Fruit fly (Drosophila melanogaster) whole organism, embryonic: ENCODE measurements around the gene CG2124.

Experiments
- Antp ChIP-seq: fragments of 200-800 bp; sonication (Bioruptor generic); optimal IDR thresholded peaks from 3 replicates; lab custom pipeline; 2016; ENCODE audit warnings: missing biosample characterization, missing genetic modification characterization
- Bteb2 ChIP-seq: fragments of 200-800 bp; sonication (Bioruptor generic); optimal IDR thresholded peaks from 2 replicates; lab custom pipeline; 2016; ENCODE audit warnings: missing biosample characterization, missing genetic modification characterization
- CG10543 ChIP-seq: fragments of 200-800 bp; sonication (Bioruptor generic); optimal IDR thresholded peaks from 3 replicates; lab custom pipeline; 2017; ENCODE audit warnings: missing biosample characterization, mild to moderate bottlenecking, missing genetic modification characterization, moderate library complexity
- CG10654 ChIP-seq: fragments of 200-800 bp; sonication (Bioruptor generic); optimal IDR thresholded peaks from 2 replicates; lab custom pipeline; 2016; ENCODE audit warnings: missing biosample characterization, missing genetic modification characterization
- CG11456 ChIP-seq: fragments of 200-800 bp; sonication (Bioruptor generic); IDR thresholded peaks from 3 replicates; pipeline ENCODE4 v1.3.6; 2022; ENCODE audit warnings: missing biosample characterization, missing genetic modification characterization
- CG13287 ChIP-seq: fragments of 200-800 bp; sonication (Bioruptor generic); IDR thresholded peaks from 2 replicates; pipeline ENCODE4 v1.3.6; 2022; ENCODE audit warnings: missing biosample characterization, missing genetic modification characterization; ENCODE audit not compliant: partially characterized antibody
- CG15073 ChIP-seq: fragments of 200-800 bp; sonication (Bioruptor generic); optimal IDR thresholded peaks from 2 replicates; lab custom pipeline; 2016; ENCODE audit warnings: missing biosample characterization, missing genetic modification characterization
- CG15269 ChIP-seq: fragments of 200-800 bp; sonication (Bioruptor generic); optimal IDR thresholded peaks from 2 replicates; lab custom pipeline; 2018; ENCODE audit warnings: missing biosample characterization, mild to moderate bottlenecking, missing genetic modification characterization, moderate library complexity
- CG16815 ChIP-seq: fragments of 200-800 bp; sonication (Bioruptor generic); optimal IDR thresholded peaks from 3 replicates; lab custom pipeline; 2017; ENCODE audit warnings: missing biosample characterization, mild to moderate bottlenecking, missing genetic modification characterization
- CG17328 ChIP-seq: fragments of 200-800 bp; sonication (Bioruptor generic); IDR thresholded peaks from 2 replicates; pipeline ENCODE4 v1.3.6; 2022; ENCODE audit warnings: missing biosample characterization, missing genetic modification characterization
- CG17361 ChIP-seq: fragments of 200-800 bp; sonication (Bioruptor generic); IDR thresholded peaks from 3 replicates; pipeline ENCODE4 v1.3.6; 2022; ENCODE audit warnings: missing biosample characterization, missing genetic modification characterization
- CG18262 ChIP-seq: fragments of 200-800 bp; optimal IDR thresholded peaks from 3 replicates; lab custom pipeline; 2019; ENCODE audit warnings: missing biosample characterization, mild to moderate bottlenecking, missing genetic modification characterization, moderate library complexity
- CG18764 ChIP-seq: fragments of 200-800 bp; sonication (Bioruptor generic); optimal IDR thresholded peaks from 3 replicates; lab custom pipeline; 2016; ENCODE audit warnings: missing biosample characterization, missing genetic modification characterization
- CG3281 ChIP-seq: fragments of 200-800 bp; sonication (Bioruptor generic); optimal IDR thresholded peaks from 3 replicates; lab custom pipeline; 2017; ENCODE audit warnings: missing biosample characterization, mild to moderate bottlenecking, missing genetic modification characterization
- CG33213 ChIP-seq: fragments of 200-800 bp; sonication (Bioruptor generic); optimal IDR thresholded peaks from 3 replicates; lab custom pipeline; 2016; ENCODE audit warnings: missing biosample characterization, missing genetic modification characterization
- CG4360 ChIP-seq: fragments of 200-800 bp; sonication (Bioruptor generic); IDR thresholded peaks from 2 replicates; pipeline ENCODE4 v1.3.6; 2022; ENCODE audit warnings: missing biosample characterization, missing genetic modification characterization
- CG6175 ChIP-seq: fragments of 200-800 bp; sonication (Bioruptor generic); IDR thresholded peaks from 3 replicates; pipeline ENCODE4 v1.3.6; 2022; ENCODE audit warnings: missing biosample characterization, missing genetic modification characterization
- CG6791 ChIP-seq: fragments of 200-800 bp; sonication (Bioruptor generic); IDR thresholded peaks from 3 replicates; pipeline ENCODE4 v1.3.6; 2022; ENCODE audit warnings: missing biosample characterization, missing genetic modification characterization; ENCODE audit not compliant: partially characterized antibody
- Dip2 ChIP-seq: fragments of 200-800 bp; sonication (Bioruptor generic); IDR thresholded peaks from 2 replicates; pipeline ENCODE4 v1.3.6; 2022; ENCODE audit warnings: missing biosample characterization, missing genetic modification characterization
- Doc2 ChIP-seq: fragments of 200-800 bp; sonication (Bioruptor generic); IDR thresholded peaks from 2 replicates; pipeline ENCODE4 v1.3.6; 2022; ENCODE audit warnings: missing biosample characterization, missing genetic modification characterization
- Gug ChIP-seq: fragments of 200-800 bp; sonication (Bioruptor generic); IDR thresholded peaks from 4 replicates; pipeline ENCODE4 v1.3.6; 2022; ENCODE audit warnings: missing biosample characterization, missing genetic modification characterization
- Lhr ChIP-seq: fragments of 200-800 bp; sonication (Bioruptor generic); optimal IDR thresholded peaks from 3 replicates; lab custom pipeline; 2017; ENCODE audit warnings: mild to moderate bottlenecking, missing biosample characterization, missing genetic modification reagents, missing genetic modification characterization
- MBD-R2 ChIP-seq: fragments of 200-800 bp; sonication (Bioruptor generic); IDR thresholded peaks from 2 replicates; pipeline ENCODE4 v1.3.6; 2022; ENCODE audit warnings: missing biosample characterization, missing genetic modification characterization
- Mad ChIP-seq: fragments of 200-800 bp; sonication (Bioruptor generic); optimal IDR thresholded peaks from 2 replicates; lab custom pipeline; 2016; ENCODE audit warnings: missing biosample characterization, missing genetic modification characterization
- Myb ChIP-seq: fragments of 200-800 bp; sonication (Bioruptor generic); optimal IDR thresholded peaks from 2 replicates; lab custom pipeline; 2016; ENCODE audit warnings: missing biosample characterization, missing genetic modification characterization
- NC2α ChIP-seq: fragments of 200-800 bp; sonication (Bioruptor generic); optimal IDR thresholded peaks from 2 replicates; lab custom pipeline; 2016; ENCODE audit warnings: missing biosample characterization, missing genetic modification characterization
- Rx ChIP-seq: fragments of 200-800 bp; sonication (Bioruptor generic); IDR thresholded peaks from 2 replicates; pipeline ENCODE4 v1.3.6; 2022; ENCODE audit warnings: missing biosample characterization, missing genetic modification characterization
- Trl ChIP-seq, 3 experiments: fragments of >200 bp in 2 of 3; fragments of 200-800 bp in 1 of 3; sonication (Bioruptor generic) in 1 of 3; optimal IDR thresholded peaks; 2 replicates in 1 of 3; 3 replicates in 2 of 3; lab custom pipeline; 2016 to 2017; ENCODE audit warnings: missing biosample characterization in 1 of 3, missing genetic modification characterization in 1 of 3
- Vsx1 ChIP-seq: fragments of 200-800 bp; sonication (Bioruptor generic); optimal IDR thresholded peaks from 2 replicates; lab custom pipeline; 2017; ENCODE audit warnings: missing biosample characterization, mild to moderate bottlenecking, missing genetic modification characterization, missing genetic modification reagents
- Xrp1 ChIP-seq: fragments of 200-800 bp; sonication (Bioruptor generic); IDR thresholded peaks from 2 replicates; pipeline ENCODE4 v1.3.6; 2022; ENCODE audit warnings: missing biosample characterization, missing genetic modification characterization
- ci ChIP-seq: fragments of 200-800 bp; sonication (Bioruptor generic); IDR thresholded peaks from 3 replicates; pipeline ENCODE4 v1.3.6; 2022; ENCODE audit warnings: missing biosample characterization, missing genetic modification characterization
- crc ChIP-seq: fragments of 200-800 bp; sonication (Bioruptor generic); optimal IDR thresholded peaks from 2 replicates; lab custom pipeline; 2016; ENCODE audit warnings: missing biosample characterization, missing genetic modification characterization
- dati ChIP-seq: fragments of 200-800 bp; sonication (Bioruptor generic); IDR thresholded peaks from 2 replicates; pipeline ENCODE4 v1.3.6; 2022; ENCODE audit warnings: missing biosample characterization, missing genetic modification characterization
- hkb ChIP-seq, 2 experiments: fragments of 200-800 bp in 1 of 2; fragments of >200 bp in 1 of 2; sonication (Bioruptor generic) in 1 of 2; IDR thresholded peaks in 1 of 2; optimal IDR thresholded peaks in 1 of 2; 2 replicates each; pipeline versions ENCODE4 v1.3.6 to Lab custom; 2017 to 2022; ENCODE audit warnings: missing biosample characterization in 1 of 2, missing genetic modification characterization in 1 of 2
- inv ChIP-seq: fragments of 200-800 bp; sonication (Bioruptor generic); IDR thresholded peaks from 2 replicates; pipeline ENCODE4 v1.3.6; 2022; ENCODE audit warnings: missing biosample characterization, missing genetic modification characterization; ENCODE audit not compliant: partially characterized antibody
- lov ChIP-seq, 2 experiments: fragments of 200-800 bp in 1 of 2; fragments of >200 bp in 1 of 2; sonication (Bioruptor generic) in 1 of 2; IDR thresholded peaks in 1 of 2; optimal IDR thresholded peaks in 1 of 2; 2 replicates in 1 of 2; 3 replicates in 1 of 2; pipeline versions ENCODE4 v1.3.6 to Lab custom; 2017 to 2022; ENCODE audit warnings: missing biosample characterization in 1 of 2, missing genetic modification characterization in 1 of 2
- nau ChIP-seq: fragments of 200-800 bp; sonication (Bioruptor generic); optimal IDR thresholded peaks from 3 replicates; lab custom pipeline; 2017; ENCODE audit warnings: missing biosample characterization, mild to moderate bottlenecking, missing genetic modification characterization, missing genetic modification reagents
- pros ChIP-seq: fragments of 200-800 bp; sonication (Bioruptor generic); optimal IDR thresholded peaks from 3 replicates; lab custom pipeline; 2019; ENCODE audit warnings: missing biosample characterization, mild to moderate bottlenecking, missing genetic modification characterization, moderate library complexity
- schlank ChIP-seq: fragments of 200-800 bp; sonication (Bioruptor generic); optimal IDR thresholded peaks from 2 replicates; lab custom pipeline; 2018; ENCODE audit warnings: missing biosample characterization, mild to moderate bottlenecking, missing genetic modification characterization
- sens-2 ChIP-seq: fragments of 200-800 bp; sonication (Bioruptor generic); IDR thresholded peaks from 2 replicates; pipeline ENCODE4 v1.3.6; 2022; ENCODE audit warnings: missing biosample characterization, missing genetic modification characterization
- seq ChIP-seq: fragments of 200-800 bp; sonication (Bioruptor generic); IDR thresholded peaks from 2 replicates; pipeline ENCODE4 v1.3.6; 2022; ENCODE audit warnings: missing biosample characterization, missing genetic modification characterization
- slbo ChIP-seq: fragments of 200-800 bp; sonication (Bioruptor generic); IDR thresholded peaks from 2 replicates; pipeline ENCODE4 v1.3.6; 2022; ENCODE audit warnings: missing biosample characterization, missing genetic modification characterization
- sob ChIP-seq: fragments of 200-800 bp; sonication (Bioruptor generic); IDR thresholded peaks from 2 replicates; pipeline ENCODE4 v1.3.6; 2022; ENCODE audit warnings: missing biosample characterization, missing genetic modification characterization
- sqz ChIP-seq: fragments of 200-800 bp; sonication (Bioruptor generic); optimal IDR thresholded peaks from 3 replicates; lab custom pipeline; 2018; ENCODE audit warnings: missing biosample characterization, mild to moderate bottlenecking, missing genetic modification characterization
- tin ChIP-seq: fragments of 200-800 bp; sonication (Bioruptor generic); optimal IDR thresholded peaks from 3 replicates; lab custom pipeline; 2016; ENCODE audit warnings: missing biosample characterization, missing genetic modification characterization
- tll ChIP-seq, 2 experiments: fragments of 200-800 bp in 1 of 2; fragments of >200 bp in 1 of 2; sonication (Bioruptor generic) in 1 of 2; optimal IDR thresholded peaks; 2 replicates each; lab custom pipeline; 2017 to 2019; ENCODE audit warnings: missing biosample characterization in 2 of 2, missing genetic modification characterization in 2 of 2, mild to moderate bottlenecking in 1 of 2, moderate library complexity in 1 of 2
- z ChIP-seq: fragments of 200-800 bp; sonication (Bioruptor generic); IDR thresholded peaks from 3 replicates; pipeline ENCODE4 v1.3.6; 2022; ENCODE audit warnings: missing biosample characterization, missing genetic modification characterization
- zf30C ChIP-seq: fragments of 200-800 bp; sonication (Bioruptor generic); optimal IDR thresholded peaks from 3 replicates; lab custom pipeline; 2018; ENCODE audit warnings: missing biosample characterization, mild to moderate bottlenecking, missing genetic modification characterization

The CG2124 gene

DNA sequence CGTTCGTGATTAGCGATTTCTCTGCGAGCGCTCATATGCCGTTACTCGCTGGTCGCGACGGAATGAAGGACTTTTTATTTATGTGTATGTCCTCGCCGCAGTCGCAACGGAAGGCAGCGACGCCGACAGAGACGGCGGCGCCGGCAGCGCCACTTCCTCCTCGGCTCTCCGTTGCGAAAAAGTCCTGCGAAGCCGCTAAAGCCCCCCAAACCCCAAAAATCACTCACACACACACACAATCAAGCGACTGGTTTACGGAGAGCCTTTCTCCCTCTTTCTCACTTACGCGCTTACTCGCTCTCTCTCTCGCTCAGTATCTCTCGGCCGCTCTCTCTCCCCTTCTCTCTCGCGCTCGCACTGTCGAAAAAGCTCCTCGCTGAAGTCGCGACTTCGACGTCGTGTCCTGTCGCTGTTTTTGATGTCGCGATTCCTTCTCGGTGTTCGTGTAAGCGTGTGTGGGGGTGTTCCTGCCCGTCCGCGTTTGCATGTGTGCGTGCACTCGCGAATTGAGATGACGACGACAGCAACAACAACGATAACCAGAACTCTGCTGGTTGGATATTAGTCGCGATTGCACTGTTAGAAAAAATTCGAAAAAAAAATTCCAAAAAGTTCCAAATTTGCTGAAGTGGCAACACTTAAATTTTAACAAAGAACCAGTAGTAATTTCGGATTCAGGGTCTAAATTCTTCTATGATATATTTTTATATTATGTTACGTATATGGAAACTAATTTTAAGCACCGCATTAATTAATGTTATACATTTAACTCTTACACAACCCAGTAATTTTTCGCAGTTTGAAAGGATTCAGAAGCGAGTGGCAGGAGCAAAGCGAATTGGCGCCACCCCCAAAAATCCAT lies 24.5 kb downstream of the CG2124 start, which contains the start of gene CG43347 (continued):
- TF ChIP-seq CG18262 (peak; percentile 68), CG4360 (no peak), seq (GFP tag; lab: Robert Waterston, UW) (peak; percentile 64), pros (no peak), Dip2 (GFP tag; lab: Robert Waterston, UW) (no peak), z (no peak), Lhr (GFP tag; lab: Kevin White, UChicago) (no peak), crc (no peak), tin (GFP tag; lab: Kevin White, UChicago) (peak; percentile 58), ci (GFP tag; lab: Robert Waterston, UW) (peak; percentile 44; the same call in 1 of the 3 replicates), Doc2 (GFP tag; lab: Robert Waterston, UW) (no peak), sob (GFP tag; lab: Robert Waterston, UW) (peak; percentile 50; the same call in 1 of the 2 replicates), CG10654 (GFP tag; lab: Kevin White, UChicago) (peak; percentile 44), tll (GFP tag; optimal IDR thresholded peaks at IDR 0.05; lab: Kevin White, UChicago) (no peak), zf30C (peak; percentile 74), Trl (optimal IDR thresholded peaks at IDR 0.05; lab: Kevin White, UChicago) (peak; percentile 58 to 70), Trl (GFP tag; optimal IDR thresholded peaks at IDR 0.05; lab: Kevin White, UChicago) (no peak), NC2α (GFP tag; lab: Kevin White, UChicago) (no peak), hkb (optimal IDR thresholded peaks at IDR 0.05; lab: Kevin White, UChicago) (no peak), hkb (GFP tag; IDR thresholded peaks at IDR 0.05; lab: Robert Waterston, UW) (peak; percentile 61), Gug (GFP tag; lab: Robert Waterston, UW) (no peak), CG11456 (GFP tag; lab: Robert Waterston, UW) (0 out of 3 replicates have a peak, but pooled peaks have one; percentile 37), Bteb2 (GFP tag; lab: Kevin White, UChicago) (no peak), Myb (GFP tag; lab: Kevin White, UChicago) (no peak), CG13287 (GFP tag; lab: Robert Waterston, UW) (no peak), Rx (GFP tag; lab: Robert Waterston, UW) (0 out of 2 replicates have a peak, but pooled peaks have one; percentile 18), Vsx1 (GFP tag; lab: Kevin White, UChicago) (peak; percentile 33), schlank (peak; percentile 35), CG10543 (peak; percentile 78), CG6175 (GFP tag; lab: Robert Waterston, UW) (no peak), CG17328 (GFP tag; lab: Robert Waterston, UW) (peak; percentile 48), CG17361 (GFP tag; lab: Robert Waterston, UW) (peak; percentile 80), lov (optimal IDR thresholded peaks at IDR 0.05; lab: Kevin White, UChicago) (no peak), lov (GFP tag; IDR thresholded peaks at IDR 0.05; lab: Robert Waterston, UW) (no peak), inv (no peak), nau (peak; percentile 62), CG3281 (GFP tag; lab: Kevin White, UChicago) (peak; percentile 82), Xrp1 (GFP tag; lab: Robert Waterston, UW) (peak; percentile 65), slbo (GFP tag; lab: Robert Waterston, UW) (peak; percentile 62), CG16815 (peak; percentile 34), sqz (GFP tag; lab: Kevin White, UChicago) (peak; percentile 37), sens-2 (GFP tag; lab: Robert Waterston, UW) (no peak), Antp (GFP tag; lab: Kevin White, UChicago) (no peak), MBD-R2 (GFP tag; lab: Robert Waterston, UW) (no peak), Mad (no peak), CG33213 (no peak), dati (GFP tag; lab: Robert Waterston, UW) (no peak), CG6791 (GFP tag; lab: Robert Waterston, UW) (no peak), CG18764 (GFP tag; lab: Kevin White, UChicago) (no peak), CG15073 (no peak), CG15269 (tag; lab: Kevin White, UChicago) (peak; percentile 80)
